Fruit fly (Drosophila melanogaster) whole organism, adult: ENCODE measurements around the gene CG42821.

ENCODE experiments used
- CG11617 ChIP-seq: fragments of 200-800 bp; sonication (Bioruptor generic); optimal IDR thresholded peaks from 2 replicates; lab custom pipeline; 2017; ENCODE audit warnings: mild to moderate bottlenecking, missing biosample characterization, missing genetic modification reagents, missing genetic modification characterization
- CG12768 ChIP-seq: fragments of 200-800 bp; sonication (Bioruptor generic); optimal IDR thresholded peaks from 2 replicates; lab custom pipeline; 2017; ENCODE audit warnings: missing biosample characterization, missing genetic modification characterization, mild to moderate bottlenecking, moderate library complexity, missing genetic modification reagents
- CG14711 ChIP-seq: fragments of 200-800 bp; sonication (Bioruptor generic); optimal IDR thresholded peaks from 2 replicates; lab custom pipeline; 2018; ENCODE audit warnings: missing biosample characterization, mild to moderate bottlenecking, missing genetic modification characterization, moderate library complexity
- CG1620 ChIP-seq: fragments of 200-800 bp; sonication (Bioruptor generic); optimal IDR thresholded peaks from 2 replicates; lab custom pipeline; 2016; ENCODE audit warnings: missing biosample characterization, missing genetic modification characterization
- CG33017 ChIP-seq: fragments of 200-800 bp; sonication (Bioruptor generic); optimal IDR thresholded peaks from 2 replicates; lab custom pipeline; 2018; ENCODE audit warnings: missing biosample characterization, mild to moderate bottlenecking, missing genetic modification characterization, moderate library complexity
- CG5204 ChIP-seq: fragments of 200-800 bp; sonication (Bioruptor generic); optimal IDR thresholded peaks from 2 replicates; lab custom pipeline; 2016; ENCODE audit warnings: missing biosample characterization, missing genetic modification characterization
- CG7045 ChIP-seq: fragments of 200-800 bp; sonication (Bioruptor generic); optimal IDR thresholded peaks from 2 replicates; lab custom pipeline; 2017; ENCODE audit warnings: missing biosample characterization, mild to moderate bottlenecking, missing genetic modification characterization
- CG7101 ChIP-seq: fragments of 200-800 bp; sonication (Bioruptor generic); optimal IDR thresholded peaks from 2 replicates; lab custom pipeline; 2018; ENCODE audit warnings: missing biosample characterization, mild to moderate bottlenecking, missing genetic modification characterization, moderate library complexity
- Clk ChIP-seq: fragments of 200-800 bp; sonication (Bioruptor generic); optimal IDR thresholded peaks from 2 replicates; lab custom pipeline; 2017; ENCODE audit warnings: missing biosample characterization, missing genetic modification characterization
- Crg-1 ChIP-seq: fragments of 200-800 bp; sonication (Bioruptor generic); optimal IDR thresholded peaks from 2 replicates; lab custom pipeline; 2016; ENCODE audit warnings: missing biosample characterization, missing genetic modification characterization
- Hr96 ChIP-seq: fragments of 200-800 bp; sonication (Bioruptor generic); optimal IDR thresholded peaks from 2 replicates; lab custom pipeline; 2016; ENCODE audit warnings: missing biosample characterization, missing genetic modification characterization
- Mnt ChIP-seq: fragments of 200-800 bp; sonication (Bioruptor generic); optimal IDR thresholded peaks from 2 replicates; lab custom pipeline; 2016; ENCODE audit warnings: missing biosample characterization, mild to moderate bottlenecking, missing genetic modification characterization
- bab1 ChIP-seq: fragments of 200-800 bp; sonication (Bioruptor generic); optimal IDR thresholded peaks from 3 replicates; lab custom pipeline; 2019; ENCODE audit warnings: missing biosample characterization, mild to moderate bottlenecking, missing genetic modification characterization, moderate library complexity
- cic ChIP-seq: fragments of 200-800 bp; sonication (Bioruptor generic); optimal IDR thresholded peaks from 2 replicates; lab custom pipeline; 2017; ENCODE audit warnings: missing biosample characterization, mild to moderate bottlenecking, missing genetic modification characterization, moderate library complexity
- cnc ChIP-seq, 2 experiments: fragments of >200 bp; optimal IDR thresholded peaks; 2 replicates each; lab custom pipeline; 2017
- kay ChIP-seq: fragments of 200-800 bp; sonication (Bioruptor generic); peaks from one replicate; lab custom pipeline; 2016; ENCODE audit warnings: missing biosample characterization, missing genetic modification characterization, borderline replicate concordance
- ovo ChIP-seq: fragments of 200-800 bp; sonication (Bioruptor generic); optimal IDR thresholded peaks from 2 replicates; lab custom pipeline; 2016; ENCODE audit warnings: missing biosample characterization, missing genetic modification characterization
- pad ChIP-seq: fragments of 200-800 bp; sonication (Bioruptor generic); optimal IDR thresholded peaks from 3 replicates; lab custom pipeline; 2017; ENCODE audit warnings: missing biosample characterization, missing genetic modification characterization, mild to moderate bottlenecking, moderate library complexity, missing genetic modification reagents
- tj ChIP-seq: fragments of 200-800 bp; sonication (Bioruptor generic); optimal IDR thresholded peaks from 3 replicates; lab custom pipeline; 2017; ENCODE audit warnings: missing biosample characterization, mild to moderate bottlenecking, missing genetic modification characterization, moderate library complexity
- toe ChIP-seq: fragments of 200-800 bp; sonication (Bioruptor generic); optimal IDR thresholded peaks from 2 replicates; lab custom pipeline; 2016; ENCODE audit warnings: missing biosample characterization, missing genetic modification characterization

CG42821 gene

DNA sequence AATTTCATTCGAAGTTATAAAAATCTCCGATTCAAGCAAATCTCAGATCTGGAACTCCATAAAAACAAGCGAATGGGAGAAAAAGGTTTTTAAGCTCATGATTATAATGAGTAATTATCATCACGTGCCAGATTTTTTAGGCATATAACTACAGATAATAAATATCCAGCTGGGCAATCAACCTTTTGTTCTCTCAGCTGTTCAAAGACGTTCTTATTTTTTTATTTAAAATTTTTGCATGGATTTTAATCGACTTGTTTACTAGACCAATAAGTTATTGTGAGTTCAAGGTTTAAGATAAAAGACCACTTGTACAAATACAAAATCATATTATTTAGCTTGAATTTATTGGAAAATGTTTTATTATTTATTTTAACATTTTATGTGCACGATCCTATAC lies 8.7 kb upstream of the CG42821 start:
- TF ChIP-seq ovo (GFP tag; lab: Kevin White, UChicago), result no peak
- no peak for TF ChIP-seq CG33017
- TF ChIP-seq CG11617 (GFP tag; lab: Kevin White, UChicago), result no peak
- no peak for TF ChIP-seq Hr96 (GFP tag; lab: Kevin White, UChicago)
- TF ChIP-seq kay (GFP tag; lab: Kevin White, UChicago), result no peak
- TF ChIP-seq CG7101, result no peak
- TF ChIP-seq Crg-1, result no peak
- no peak for TF ChIP-seq CG7045 (GFP tag; lab: Kevin White, UChicago)
- no peak for TF ChIP-seq CG5204 (GFP tag; lab: Kevin White, UChicago)
- TF ChIP-seq bab1 (GFP tag; lab: Kevin White, UChicago), result no peak
- TF ChIP-seq cic (GFP tag; lab: Kevin White, UChicago), result no peak
- TF ChIP-seq tj, result no peak
- no peak for TF ChIP-seq Clk (GFP tag; lab: Kevin White, UChicago)
- TF ChIP-seq cnc (optimal IDR thresholded peaks at IDR 0.05; lab: Kevin White, UChicago), result no peak

DNA sequence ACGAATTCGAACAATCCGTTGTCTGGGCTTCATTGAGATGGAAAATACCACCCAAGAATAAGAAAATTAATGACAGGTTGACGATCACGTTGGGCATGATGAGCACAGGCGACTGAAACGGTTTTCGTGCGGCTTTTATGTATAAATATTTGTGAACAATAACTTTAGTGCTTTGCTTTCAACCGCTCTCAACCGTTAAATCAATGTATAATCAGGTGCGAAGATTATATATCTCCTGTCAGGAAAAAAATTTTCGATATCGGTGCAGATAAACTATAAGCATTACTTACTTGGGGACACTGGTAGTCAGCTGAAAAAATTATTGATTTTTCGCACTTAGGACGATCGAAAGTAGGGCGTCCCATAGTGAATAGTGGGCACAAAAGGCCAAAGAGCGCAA lies 7.9 kb upstream of the CG42821 start, which contains the start of gene CG42823:
Gene CG42823 (minus strand): TSS at position 101 of the 400 bp plus-strand sequence.
- TF ChIP-seq bab1 (GFP tag; lab: Kevin White, UChicago) (no peak), CG7045 (GFP tag; lab: Kevin White, UChicago) (no peak), CG12768 (GFP tag; lab: Kevin White, UChicago) (no peak), CG1620 (GFP tag; lab: Kevin White, UChicago) (no peak), toe (GFP tag; lab: Kevin White, UChicago) (no peak), kay (GFP tag; lab: Kevin White, UChicago) (no peak), Clk (GFP tag; lab: Kevin White, UChicago) (no peak), Mnt (GFP tag; lab: Kevin White, UChicago) (no peak), ovo (GFP tag; lab: Kevin White, UChicago) (no peak), CG11617 (GFP tag; lab: Kevin White, UChicago) (no peak), cnc (optimal IDR thresholded peaks at IDR 0.05; lab: Kevin White, UChicago) (no peak), Hr96 (GFP tag; lab: Kevin White, UChicago) (no peak), CG33017 (no peak), CG14711 (tag; lab: Kevin White, UChicago) (no peak), tj (no peak), cic (GFP tag; lab: Kevin White, UChicago) (no peak), CG7101 (no peak)

DNA sequence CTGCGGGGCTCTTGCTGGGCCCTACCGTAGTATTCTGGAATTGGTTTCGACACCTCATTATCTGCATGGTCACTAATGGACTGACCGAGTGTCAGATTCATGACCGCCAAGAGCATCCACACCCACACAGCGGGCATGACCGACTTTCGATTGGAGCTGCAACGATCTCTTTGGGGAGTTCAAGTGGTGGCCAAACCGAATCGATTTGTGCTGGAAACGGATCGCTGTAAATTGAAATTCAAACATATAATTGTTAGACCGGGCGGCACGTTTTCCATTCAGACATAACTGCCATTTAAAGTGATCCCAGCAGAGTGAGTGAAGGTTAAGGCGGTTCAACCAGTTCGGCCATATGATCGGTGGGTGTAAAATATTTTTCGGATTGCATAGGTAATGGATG lies 6.5 kb upstream of the CG42821 start, which contains the start of the genes CG42824 and CG42798:
Gene CG42824 (minus strand): TSS at position 101 of the 400 bp plus-strand sequence.
Gene CG42798 (plus strand): TSS at position 268 of the 400 bp plus-strand sequence.
- TF ChIP-seq CG1620 (GFP tag; lab: Kevin White, UChicago), result no peak
- TF ChIP-seq pad, result no peak
- TF ChIP-seq Clk (GFP tag; lab: Kevin White, UChicago), result no peak
- no peak for TF ChIP-seq CG5204 (GFP tag; lab: Kevin White, UChicago)
- TF ChIP-seq CG11617 (GFP tag; lab: Kevin White, UChicago), result no peak
- no peak for TF ChIP-seq CG33017
- TF ChIP-seq Mnt (GFP tag; lab: Kevin White, UChicago), result no peak
- no peak for TF ChIP-seq tj

DNA sequence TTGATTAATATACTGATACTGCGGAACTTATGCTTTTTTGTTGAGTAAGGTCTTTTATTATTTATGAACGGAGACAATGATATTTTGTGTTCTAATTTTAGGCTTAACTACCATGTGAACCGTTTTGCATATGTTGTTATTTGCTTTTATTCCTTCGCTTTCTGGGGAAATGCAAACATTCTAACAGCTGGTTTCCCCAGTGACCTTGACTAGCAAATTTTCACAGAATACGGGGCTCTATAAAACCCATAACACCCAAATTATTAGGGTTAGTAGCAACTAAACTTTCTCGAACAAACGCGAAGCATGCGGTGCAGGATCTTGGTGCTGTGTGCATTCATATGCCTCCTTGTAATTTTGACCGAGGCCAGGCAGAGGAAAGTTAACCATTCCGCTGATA lies 5.3 kb upstream of the CG42821 start, which contains the start of gene CG17283:
Gene CG17283 (plus strand): TSS at position 301 of the 400 bp plus-strand sequence.
- TF ChIP-seq CG5204 (GFP tag; lab: Kevin White, UChicago) (no peak), cnc (optimal IDR thresholded peaks at IDR 0.05; lab: Kevin White, UChicago) (no peak), CG33017 (no peak), Mnt (GFP tag; lab: Kevin White, UChicago) (no peak), Hr96 (GFP tag; lab: Kevin White, UChicago) (no peak), CG7101 (no peak), CG12768 (GFP tag; lab: Kevin White, UChicago) (no peak), toe (GFP tag; lab: Kevin White, UChicago) (no peak), CG7045 (GFP tag; lab: Kevin White, UChicago) (no peak), CG14711 (tag; lab: Kevin White, UChicago) (no peak)

DNA sequence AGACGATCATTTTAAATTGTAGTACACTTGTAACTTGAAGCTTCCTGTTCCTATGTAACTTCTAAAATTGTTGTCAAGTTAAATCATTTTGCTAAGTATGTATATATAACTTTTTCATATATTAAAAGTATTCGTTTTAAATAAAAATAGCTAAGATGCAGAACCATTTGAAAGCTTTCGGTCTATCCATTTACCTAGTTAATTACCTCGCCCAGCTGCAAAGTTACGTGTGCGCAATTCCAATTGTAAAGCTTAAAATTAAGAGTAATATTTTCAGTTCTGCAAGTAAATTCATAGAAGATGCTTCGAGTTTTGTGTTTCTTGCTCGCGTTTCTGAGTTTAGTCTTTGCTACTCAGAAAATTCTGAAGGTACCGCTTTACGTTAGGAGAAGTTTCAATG lies 3.6 kb upstream of the CG42821 start, which contains the start of gene CG5860:
Gene CG5860 (plus strand): TSS at position 301 of the 400 bp plus-strand sequence.
- TF ChIP-seq Clk (GFP tag; lab: Kevin White, UChicago), result no peak
- TF ChIP-seq CG33017, result no peak
- no peak for TF ChIP-seq cic (GFP tag; lab: Kevin White, UChicago)
- no peak for TF ChIP-seq CG5204 (GFP tag; lab: Kevin White, UChicago)
- TF ChIP-seq bab1 (GFP tag; lab: Kevin White, UChicago), result no peak
- no peak for TF ChIP-seq pad
- TF ChIP-seq Hr96 (GFP tag; lab: Kevin White, UChicago), result no peak
- no peak for TF ChIP-seq CG11617 (GFP tag; lab: Kevin White, UChicago)
- no peak for TF ChIP-seq ovo (GFP tag; lab: Kevin White, UChicago)
- no peak for TF ChIP-seq toe (GFP tag; lab: Kevin White, UChicago)
- no peak for TF ChIP-seq Mnt (GFP tag; lab: Kevin White, UChicago)
- no peak for TF ChIP-seq CG7045 (GFP tag; lab: Kevin White, UChicago)
- TF ChIP-seq tj, result no peak
- TF ChIP-seq CG14711 (tag; lab: Kevin White, UChicago), result no peak
- TF ChIP-seq Crg-1, result no peak

DNA sequence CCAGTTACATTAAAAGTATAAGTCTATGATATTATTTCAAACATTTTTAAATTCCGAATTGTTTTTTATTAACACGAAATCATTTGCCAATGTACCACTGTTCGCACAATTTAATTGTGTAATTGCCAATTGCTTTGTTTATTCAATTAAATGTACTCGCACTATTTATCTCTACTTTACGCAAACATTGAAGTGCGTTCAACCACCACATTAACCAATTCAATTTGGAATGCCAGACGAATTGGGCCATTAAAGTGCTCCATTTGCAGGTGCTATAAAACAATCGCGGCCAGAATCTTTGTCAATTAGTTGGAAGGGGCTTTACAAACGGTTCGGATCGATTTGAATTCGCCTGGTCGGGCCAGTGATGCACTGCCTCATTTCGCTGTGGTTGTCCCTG lies 2.1 kb upstream of the CG42821 start, which contains the start of gene CG5863:
Gene CG5863 (plus strand): TSS at position 301 of the 400 bp plus-strand sequence.
- TF ChIP-seq ovo (GFP tag; lab: Kevin White, UChicago), result no peak
- no peak for TF ChIP-seq Hr96 (GFP tag; lab: Kevin White, UChicago)
- TF ChIP-seq Clk (GFP tag; lab: Kevin White, UChicago), result no peak
- no peak for TF ChIP-seq toe (GFP tag; lab: Kevin White, UChicago)
- no peak for TF ChIP-seq CG12768 (GFP tag; lab: Kevin White, UChicago)
- no peak for TF ChIP-seq cnc (optimal IDR thresholded peaks at IDR 0.05; lab: Kevin White, UChicago)
- no peak for TF ChIP-seq Mnt (GFP tag; lab: Kevin White, UChicago)
- no peak for TF ChIP-seq pad
- no peak for TF ChIP-seq CG7045 (GFP tag; lab: Kevin White, UChicago)
- TF ChIP-seq kay (GFP tag; lab: Kevin White, UChicago), result no peak
- no peak for TF ChIP-seq CG1620 (GFP tag; lab: Kevin White, UChicago)
- no peak for TF ChIP-seq CG5204 (GFP tag; lab: Kevin White, UChicago)
- no peak for TF ChIP-seq Crg-1
